Fruit fly (Drosophila melanogaster): ENCODE results near the gene CG12684.
A peak's percentile ranks its signal among the peaks of the same experiment; 100 is the strongest.

Gene CG12684

DNA sequence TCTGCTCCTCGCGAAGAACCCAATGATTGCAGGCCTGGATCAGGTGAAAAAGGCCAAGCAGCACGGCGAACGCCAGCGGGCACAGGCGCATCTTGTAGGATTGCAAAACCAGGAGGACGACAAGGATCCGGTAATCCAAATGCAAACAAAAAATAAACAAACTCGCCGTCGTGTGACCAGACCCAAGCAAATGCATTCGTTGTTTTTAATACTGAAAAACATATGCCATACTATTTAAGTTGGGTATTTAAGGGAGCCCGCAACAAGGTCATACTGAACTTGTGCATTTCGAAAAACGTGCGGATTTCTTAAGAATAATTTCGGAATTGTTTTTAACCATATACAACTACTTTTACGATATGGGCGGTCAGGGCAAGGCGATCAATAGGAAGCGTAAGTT lies 20.0 kb downstream of the CG12684 start, which contains the start of the genes CG11436 and CG3527 (continued):
- TF ChIP-seq so (GFP tag; IDR thresholded peaks at IDR 0.05) (no peak), HHEX (GFP tag; optimal IDR thresholded peaks at IDR 0.05) (no peak), CG42726 (GFP tag; IDR thresholded peaks at IDR 0.05; ENCODE audit: partially characterized antibody) (no peak), Pdp1 (GFP tag; optimal IDR thresholded peaks at IDR 0.05) (peak in 1 of 2 experiments; percentile 30), ato (GFP tag; IDR thresholded peaks at IDR 0.05; ENCODE audit: partially characterized antibody) (no peak), CG10543 (GFP tag; optimal IDR thresholded peaks at IDR 0.05) (no peak), YL-1 (GFP tag; optimal IDR thresholded peaks at IDR 0.05) (peak; percentile 31), NC2α (GFP tag; optimal IDR thresholded peaks at IDR 0.05) (no peak), zfh1 (GFP tag; IDR thresholded peaks at IDR 0.05) (0 out of 3 replicates have a peak, but pooled peaks have one; percentile 8), gfzf (GFP tag; optimal IDR thresholded peaks at IDR 0.05) (peak; percentile 86), sc (optimal IDR thresholded peaks at IDR 0.05) (no peak), sc (GFP tag; optimal IDR thresholded peaks at IDR 0.05) (no peak), CG3847 (GFP tag; IDR thresholded peaks at IDR 0.05) (no peak), tup (GFP tag; optimal IDR thresholded peaks at IDR 0.05) (no peak), NK7.1 (GFP tag; optimal IDR thresholded peaks at IDR 0.05) (no peak)

DNA sequence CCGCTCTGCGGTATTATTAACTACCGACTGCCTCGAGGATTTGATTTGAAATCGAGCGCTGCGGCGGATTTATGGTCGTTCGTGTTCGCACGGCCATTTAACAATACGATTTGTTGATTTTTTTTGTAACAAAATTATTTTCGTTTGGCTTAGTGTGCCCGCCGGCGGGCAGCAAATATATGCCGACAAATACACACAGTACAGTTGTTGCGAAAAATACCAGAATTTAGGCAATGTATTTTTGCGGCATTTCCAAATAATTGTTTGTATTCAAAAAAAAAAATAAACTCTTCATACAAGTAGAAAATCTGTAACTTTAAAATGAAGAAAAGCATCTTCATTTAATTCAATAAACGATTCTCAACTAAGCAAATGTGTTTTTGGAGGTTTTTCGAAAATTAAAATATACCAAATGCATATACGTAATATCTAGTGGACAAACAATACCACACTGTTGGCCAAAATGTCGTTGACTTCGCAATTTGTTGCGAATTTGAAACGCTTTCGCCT lies 23.1 kb downstream of the CG12684 start, which contains the start of the genes Usf and CG15912:
Gene Usf, minus strand, starts transcription at position 184 of the 510 bp plus-strand sequence.
Gene CG15912, plus strand, starts transcription at position 460 of the 510 bp plus-strand sequence.
- TF ChIP-seq Atf6 (GFP tag; IDR thresholded peaks at IDR 0.05) (no peak), CG9797 (GFP tag; optimal IDR thresholded peaks at IDR 0.05) (peak; percentile 77), Dek (tag; optimal IDR thresholded peaks at IDR 0.05) (no peak), Sin3A (optimal IDR thresholded peaks at IDR 0.05) (peak; percentile 52), MBD-R2 (GFP tag; IDR thresholded peaks at IDR 0.05) (peak; percentile 57), CG13287 (GFP tag; IDR thresholded peaks at IDR 0.05; ENCODE audit: partially characterized antibody) (peak; percentile 14; the same call in 1 of the 2 replicates), Dp (GFP tag; optimal IDR thresholded peaks at IDR 0.05) (peak; percentile 50), chn (GFP tag; optimal IDR thresholded peaks at IDR 0.05) (no peak), p53 (GFP tag; optimal IDR thresholded peaks at IDR 0.05) (no peak), tll (GFP tag; optimal IDR thresholded peaks at IDR 0.05) (peak in 1 of 2 experiments; percentile 8), seq (GFP tag; IDR thresholded peaks at IDR 0.05) (no peak), gfzf (GFP tag; optimal IDR thresholded peaks at IDR 0.05) (peak; percentile 88), CG17385 (GFP tag; optimal IDR thresholded peaks at IDR 0.05) (no peak), BEAF-32 (GFP tag; optimal IDR thresholded peaks at IDR 0.05) (peak; percentile 21), Hr78 (GFP tag; optimal IDR thresholded peaks at IDR 0.05) (no peak), Bgb (GFP tag; IDR thresholded peaks at IDR 0.05; ENCODE audit: partially characterized antibody) (0 out of 2 replicates have a peak, but pooled peaks have one; percentile 2), stwl (tag; optimal IDR thresholded peaks at IDR 0.05) (peak; percentile 45), Sry-δ (GFP tag; optimal IDR thresholded peaks at IDR 0.05) (peak; percentile 8), CG3726 (GFP tag; IDR thresholded peaks at IDR 0.05) (no peak), pzg (GFP tag; optimal IDR thresholded peaks at IDR 0.05) (peak; percentile 48), MESR4 (GFP tag; optimal IDR thresholded peaks at IDR 0.05) (peak; percentile 65), CG10267 (tag; optimal IDR thresholded peaks at IDR 0.05) (peak; percentile 9), Pdp1 (GFP tag; optimal IDR thresholded peaks at IDR 0.05) (peak in 1 of 2 experiments; percentile 53), trem (tag; optimal IDR thresholded peaks at IDR 0.05) (peak; percentile 28), CG16863 (GFP tag; optimal IDR thresholded peaks at IDR 0.05) (no peak), CG15011 (GFP tag; optimal IDR thresholded peaks at IDR 0.05) (no peak), E2f2 (GFP tag; IDR thresholded peaks at IDR 0.05) (peak; percentile 66), CG2116 (GFP tag; optimal IDR thresholded peaks at IDR 0.05) (peak; percentile 15), CTCF (GFP tag; optimal IDR thresholded peaks at IDR 0.05) (peak; percentile 32), CG4617 (GFP tag; optimal IDR thresholded peaks at IDR 0.05; ENCODE audit: borderline replicate concordance) (peak; percentile 52), Myb (GFP tag; optimal IDR thresholded peaks at IDR 0.05) (peak; percentile 58), sug (tag; optimal IDR thresholded peaks at IDR 0.05) (no peak), CG14710 (tag; optimal IDR thresholded peaks at IDR 0.05) (peak; percentile 9), CG9215 (GFP tag; IDR thresholded peaks at IDR 0.05) (no peak), pb (GFP tag; optimal IDR thresholded peaks at IDR 0.05) (no peak), CG4404 (GFP tag; IDR thresholded peaks at IDR 0.05) (no peak)

All from whole organism, embryonic.